Worm (Caenorhabditis elegans) whole organism, late embryonic: Measurements from ENCODE around the gene nhr-114.
A peak's percentile ranks its signal among the peaks of the same experiment; 100 is the strongest.

Experiments used
- K02D7.2 ChIP-seq: sonication (generic microtip); optimal IDR thresholded peaks from 2 replicates; lab custom pipeline; 2017; ENCODE audit warnings: mild to moderate bottlenecking, missing genetic modification characterization, missing compliant biosample characterization
- K09A11.1 ChIP-seq: sonication (generic microtip); optimal IDR thresholded peaks from 2 replicates; lab custom pipeline; 2017; ENCODE audit warnings: antibody characterized with exemption, mild to moderate bottlenecking, missing genetic modification characterization, missing compliant biosample characterization; ENCODE audit not compliant: insufficient read depth
- T23F11.4 ChIP-seq: fragments of 200-800 bp; sonication (Bioruptor generic); optimal IDR thresholded peaks from 2 replicates; lab custom pipeline; 2018; ENCODE audit warnings: mild to moderate bottlenecking, missing genetic modification characterization, missing compliant biosample characterization
- ahr-1 ChIP-seq: sonication (generic microtip); optimal IDR thresholded peaks from 2 replicates; lab custom pipeline; 2016; ENCODE audit warnings: missing genetic modification characterization, missing compliant biosample characterization
- ceh-14 ChIP-seq: sonication (generic microtip); optimal IDR thresholded peaks from 2 replicates; lab custom pipeline; 2016; ENCODE audit warnings: missing genotype, missing genetic modification characterization, missing compliant biosample characterization
- ceh-24 ChIP-seq: sonication (generic microtip); optimal IDR thresholded peaks from 2 replicates; lab custom pipeline; 2016; ENCODE audit warnings: mild to moderate bottlenecking, missing genetic modification characterization, missing compliant biosample characterization
- ceh-31 ChIP-seq: sonication (generic microtip); optimal IDR thresholded peaks from 2 replicates; lab custom pipeline; 2016; ENCODE audit warnings: missing genetic modification characterization, missing compliant biosample characterization
- ceh-6 ChIP-seq: fragments of 200-800 bp; sonication (Bioruptor generic); optimal IDR thresholded peaks from 2 replicates; lab custom pipeline; 2018; ENCODE audit warnings: mild to moderate bottlenecking, missing genetic modification characterization, missing compliant biosample characterization
- ceh-9 ChIP-seq: sonication (generic microtip); optimal IDR thresholded peaks from 2 replicates; lab custom pipeline; 2016; ENCODE audit warnings: mild to moderate bottlenecking, missing genetic modification characterization, inconsistent platforms, missing compliant biosample characterization
- dmd-4 ChIP-seq: sonication (generic microtip); optimal IDR thresholded peaks from 2 replicates; lab custom pipeline; 2016; ENCODE audit warnings: borderline replicate concordance, missing genetic modification characterization, missing compliant biosample characterization
- elt-2 ChIP-seq: sonication (generic microtip); optimal IDR thresholded peaks from 2 replicates; lab custom pipeline; 2016; ENCODE audit warnings: missing genetic modification reagents, missing genetic modification characterization, missing compliant biosample characterization
- fax-1 ChIP-seq: sonication (generic microtip); optimal IDR thresholded peaks from 2 replicates; lab custom pipeline; 2016; ENCODE audit warnings: missing genotype, missing genetic modification characterization, missing compliant biosample characterization
- hlh-30 ChIP-seq: sonication (generic microtip); optimal IDR thresholded peaks from 2 replicates; lab custom pipeline; 2017; ENCODE audit warnings: antibody characterized with exemption, missing genetic modification characterization, missing compliant biosample characterization; ENCODE audit not compliant: insufficient read depth
- madf-2 ChIP-seq: sonication (generic microtip); optimal IDR thresholded peaks from 2 replicates; lab custom pipeline; 2017; ENCODE audit warnings: missing genetic modification characterization, missing compliant biosample characterization
- mec-3 ChIP-seq: sonication (generic microtip); optimal IDR thresholded peaks from 2 replicates; lab custom pipeline; 2016; ENCODE audit warnings: borderline replicate concordance, missing genetic modification characterization, missing compliant biosample characterization
- nfya-1 ChIP-seq: sonication (generic microtip); optimal IDR thresholded peaks from 2 replicates; lab custom pipeline; 2017; ENCODE audit warnings: missing genetic modification characterization, mild to moderate bottlenecking, missing compliant biosample characterization, antibody characterized with exemption, moderate library complexity
- nhr-11 ChIP-seq: fragments of 150-350 bp; optimal IDR thresholded peaks from 2 replicates; lab custom pipeline; 2014; ENCODE audit warnings: missing biosample characterization, missing genetic modification characterization
- npax-4 ChIP-seq: sonication (generic microtip); optimal IDR thresholded peaks from 2 replicates; lab custom pipeline; 2016; ENCODE audit warnings: missing genetic modification characterization, missing compliant biosample characterization
- odd-2 ChIP-seq: sonication (generic microtip); optimal IDR thresholded peaks from 2 replicates; lab custom pipeline; 2017; ENCODE audit warnings: antibody characterized with exemption, mild to moderate bottlenecking, missing genetic modification characterization, missing compliant biosample characterization
- pat-9 ChIP-seq: fragments of 200-800 bp; sonication (Bioruptor generic); optimal IDR thresholded peaks from 2 replicates; lab custom pipeline; 2018; ENCODE audit warnings: mild to moderate bottlenecking, missing genetic modification characterization, moderate library complexity, missing compliant biosample characterization
- pax-1 ChIP-seq: fragments of 150-350 bp; optimal IDR thresholded peaks from 2 replicates; lab custom pipeline; 2014; ENCODE audit warnings: missing biosample characterization, missing genetic modification characterization
- pha-2 ChIP-seq: sonication (generic microtip); optimal IDR thresholded peaks from 2 replicates; lab custom pipeline; 2017; ENCODE audit warnings: mild to moderate bottlenecking, missing genetic modification characterization, missing compliant biosample characterization
- pqm-1 ChIP-seq: sonication (generic microtip); optimal IDR thresholded peaks from 2 replicates; lab custom pipeline; 2016; ENCODE audit warnings: missing genetic modification characterization, missing compliant biosample characterization
- ref-2 ChIP-seq: sonication (generic microtip); optimal IDR thresholded peaks from 2 replicates; lab custom pipeline; 2016; ENCODE audit warnings: missing genetic modification characterization, missing compliant biosample characterization
- rnt-1 ChIP-seq: sonication (generic microtip); optimal IDR thresholded peaks from 2 replicates; lab custom pipeline; 2016; ENCODE audit warnings: missing genetic modification characterization, missing compliant biosample characterization
- sox-2 ChIP-seq: fragments of 200-800 bp; sonication (Bioruptor generic); IDR thresholded peaks from 2 replicates; pipeline ENCODE4 v1.3.6; 2022; ENCODE audit warnings: missing genetic modification reagents, missing genetic modification characterization, missing compliant biosample characterization
- sox-4 ChIP-seq: sonication (generic microtip); optimal IDR thresholded peaks from 2 replicates; lab custom pipeline; 2017; ENCODE audit warnings: mild to moderate bottlenecking, missing genetic modification characterization, inconsistent platforms, missing compliant biosample characterization
- syd-9 ChIP-seq: sonication (generic microtip); optimal IDR thresholded peaks from 2 replicates; lab custom pipeline; 2016; ENCODE audit warnings: mild to moderate bottlenecking, missing genetic modification characterization, moderate library complexity, missing compliant biosample characterization
- ttx-3 ChIP-seq: sonication (generic microtip); optimal IDR thresholded peaks from 2 replicates; lab custom pipeline; 2016; ENCODE audit warnings: missing genetic modification reagents, missing genetic modification characterization, missing compliant biosample characterization
- unc-55 ChIP-seq: sonication (generic microtip); optimal IDR thresholded peaks from 2 replicates; lab custom pipeline; 2017; ENCODE audit warnings: missing biosample characterization, missing genetic modification reagents, missing genetic modification characterization
- zip-5 ChIP-seq: sonication (generic microtip); optimal IDR thresholded peaks from 2 replicates; lab custom pipeline; 2016; ENCODE audit warnings: missing genetic modification characterization, missing compliant biosample characterization
- ztf-16 ChIP-seq: sonication (generic microtip); optimal IDR thresholded peaks from 2 replicates; lab custom pipeline; 2017; ENCODE audit warnings: missing genetic modification characterization, missing compliant biosample characterization

Gene nhr-114

DNA sequence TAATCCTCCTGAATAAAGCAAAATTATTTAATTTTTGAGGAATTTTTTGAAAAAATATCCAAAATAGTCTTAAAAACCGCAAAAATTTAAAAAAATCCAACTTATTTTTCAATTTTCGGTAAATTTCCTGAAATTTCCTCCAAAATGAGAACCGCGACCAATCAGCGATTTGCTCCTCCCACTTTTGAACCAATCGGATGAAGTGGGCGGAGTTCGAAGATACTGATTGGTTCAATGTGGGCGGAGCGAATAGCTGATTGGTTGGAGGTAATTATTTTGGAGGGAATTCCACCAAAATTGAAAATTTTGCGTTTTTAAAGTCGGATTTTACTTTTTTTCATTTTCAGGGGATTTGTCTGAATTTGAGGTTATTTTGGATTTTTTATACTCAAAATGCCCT, 19.0 kb upstream of the nhr-114 start:
- TF ChIP-seq pha-2 (no peak), elt-2 (tag; lab: Kevin White, UChicago) (no peak), ahr-1 (no peak), hlh-30 (tag; lab: Kevin White, UChicago) (no peak), syd-9 (no peak), nfya-1 (tag; lab: Kevin White, UChicago) (peak; percentile 97), fax-1 (tag; lab: Kevin White, UChicago) (no peak)

DNA sequence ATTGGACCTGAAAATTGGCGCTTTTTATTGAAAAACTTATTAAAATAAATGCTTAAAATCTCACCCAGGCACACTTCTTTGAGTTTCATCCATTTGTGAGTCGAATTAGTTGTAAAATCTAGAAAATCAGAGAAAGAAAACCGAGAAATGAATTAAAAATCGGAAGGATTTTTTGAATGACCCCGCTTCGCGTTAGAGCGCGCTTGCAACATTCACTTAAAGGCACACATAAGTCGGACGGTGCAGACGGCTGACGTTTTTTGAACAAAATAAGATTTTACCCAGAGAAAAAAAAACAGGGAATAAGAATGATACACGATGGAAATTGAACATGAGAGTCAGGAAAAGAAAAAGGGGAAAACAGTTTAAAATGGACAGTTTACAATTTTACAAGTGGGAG, 17.3 kb upstream of the nhr-114 start:
- TF ChIP-seq nfya-1 (tag; lab: Kevin White, UChicago): peak; percentile 2
- TF ChIP-seq K09A11.1 (tag; lab: Kevin White, UChicago): no peak
- no peak for TF ChIP-seq ceh-9 (tag; lab: Kevin White, UChicago)

DNA sequence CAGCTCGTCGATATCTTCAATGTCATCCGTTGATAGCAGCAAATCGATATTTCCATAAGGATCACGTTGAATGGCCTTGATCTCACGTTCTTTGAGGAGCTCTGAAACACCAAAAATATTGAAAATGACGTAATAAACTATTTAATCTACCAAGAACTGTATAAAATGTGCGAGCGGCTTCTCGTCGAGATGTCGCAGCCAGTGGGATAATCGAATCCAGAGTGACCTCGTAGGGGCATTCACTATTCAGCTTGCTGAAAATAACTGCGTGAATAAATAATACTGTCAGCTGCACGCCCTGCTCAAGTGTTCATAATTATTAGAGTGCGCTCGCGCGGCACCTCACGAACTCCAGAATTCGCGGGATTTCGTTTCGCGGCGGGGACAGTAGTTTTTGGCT, 16.9 kb upstream of the nhr-114 start, which contains the start of gene Y45G5AM.7:
Gene Y45G5AM.7, minus strand, starts transcription at position 101 of the 400 bp plus-strand sequence.
- TF ChIP-seq K02D7.2 (tag; lab: Kevin White, UChicago) (no peak), K09A11.1 (tag; lab: Kevin White, UChicago) (no peak), syd-9 (no peak), T23F11.4 (GFP tag; lab: Kevin White, UChicago) (no peak), odd-2 (tag; lab: Kevin White, UChicago) (no peak), ceh-31 (tag; lab: Kevin White, UChicago) (no peak), ceh-6 (no peak), ceh-9 (tag; lab: Kevin White, UChicago) (no peak), sox-2 (GFP tag; lab: Robert Waterston, UW) (no peak), ttx-3 (tag; lab: Kevin White, UChicago) (no peak), pat-9 (tag; lab: Kevin White, UChicago) (no peak), nfya-1 (tag; lab: Kevin White, UChicago) (no peak), npax-4 (tag; lab: Kevin White, UChicago) (no peak)
- TF ChIP-seq, all 69 proteins: peak for 0

DNA sequence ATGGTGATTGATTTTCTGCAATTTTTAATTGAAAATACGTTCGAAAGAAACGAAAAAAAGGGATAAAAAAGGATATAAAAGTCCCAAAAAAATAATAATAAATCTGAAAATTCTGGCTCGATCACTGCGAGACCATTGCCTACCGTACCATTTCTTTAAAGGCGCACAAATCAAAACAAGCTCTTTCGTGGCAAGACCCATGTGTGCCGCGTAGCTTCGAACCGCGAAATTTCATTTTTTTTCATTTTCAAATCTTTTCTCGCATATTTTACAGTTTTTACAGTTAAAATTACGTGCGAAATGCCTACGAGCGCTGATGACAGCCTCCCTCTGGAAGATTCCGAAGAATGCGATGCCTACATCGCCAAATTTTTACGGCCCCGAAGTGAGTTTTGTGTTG, 11.4 kb upstream of the nhr-114 start, which contains the start of the genes coh-4 and pid-5:
Gene coh-4, minus strand, starts transcription at position 17 of the 400 bp plus-strand sequence.
Gene pid-5, plus strand, starts transcription at position 259 of the 400 bp plus-strand sequence.
- TF ChIP-seq ceh-14 (no peak), ztf-16 (tag; lab: Kevin White, UChicago) (no peak), ref-2 (tag; lab: Kevin White, UChicago) (no peak), rnt-1 (no peak), pat-9 (tag; lab: Kevin White, UChicago) (no peak), pqm-1 (tag; lab: Kevin White, UChicago) (no peak), zip-5 (no peak), hlh-30 (tag; lab: Kevin White, UChicago) (no peak), unc-55 (no peak), sox-2 (GFP tag; lab: Robert Waterston, UW) (no peak), ceh-9 (tag; lab: Kevin White, UChicago) (no peak), pax-1 (tag; lab: Kevin White, UChicago) (no peak), ceh-24 (tag; lab: Kevin White, UChicago) (no peak), sox-4 (tag; lab: Kevin White, UChicago) (no peak), fax-1 (tag; lab: Kevin White, UChicago) (no peak), nhr-11 (tag; lab: Kevin White, UChicago) (no peak), dmd-4 (tag; lab: Kevin White, UChicago) (no peak)

DNA sequence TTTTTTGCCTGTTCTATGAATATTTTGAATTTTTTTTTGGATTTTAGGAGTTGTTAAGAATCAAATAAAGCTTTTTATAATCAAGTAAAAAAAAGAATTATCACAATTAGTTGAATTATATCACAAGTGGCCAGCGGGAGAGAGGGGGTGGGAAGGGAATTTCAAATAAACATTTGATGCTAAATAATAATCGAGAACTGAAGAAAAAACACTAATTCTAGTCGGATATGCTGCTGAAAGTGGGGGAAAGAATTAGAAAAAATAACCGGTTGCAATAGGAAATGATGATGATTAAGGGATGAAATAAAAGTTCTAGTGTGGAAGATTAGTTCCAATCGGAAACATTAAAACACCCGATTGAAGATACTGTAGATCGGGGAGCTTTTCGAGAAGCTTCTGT, 5.7 kb upstream of the nhr-114 start:
- TF ChIP-seq mec-3: no peak
- no peak for TF ChIP-seq ztf-16 (tag; lab: Kevin White, UChicago)
- no peak for TF ChIP-seq ahr-1
- TF ChIP-seq pax-1 (tag; lab: Kevin White, UChicago): no peak
- no peak for TF ChIP-seq madf-2 (tag; lab: Kevin White, UChicago)
- TF ChIP-seq ttx-3 (tag; lab: Kevin White, UChicago): no peak
